Fruit fly (Drosophila melanogaster) whole organism, embryonic: ENCODE measurements around the gene CG7519.
A peak's percentile ranks its signal among the peaks of the same experiment; 100 is the strongest.

Source experiments
- Bgb ChIP-seq: fragments of 200-800 bp; sonication (Bioruptor generic); IDR thresholded peaks from 2 replicates; pipeline ENCODE4 v1.3.6; 2022; ENCODE audit warnings: missing biosample characterization, missing genetic modification characterization; ENCODE audit not compliant: partially characterized antibody
- CG10274 ChIP-seq: fragments of 200-800 bp; sonication (Bioruptor generic); optimal IDR thresholded peaks from 3 replicates; lab custom pipeline; 2017; ENCODE audit warnings: missing biosample characterization, mild to moderate bottlenecking, missing genetic modification characterization
- CG10431 ChIP-seq: fragments of 200-800 bp; sonication (Bioruptor generic); optimal IDR thresholded peaks from 3 replicates; lab custom pipeline; 2018; ENCODE audit warnings: missing biosample characterization, mild to moderate bottlenecking, missing genetic modification characterization
- CG10543 ChIP-seq: fragments of 200-800 bp; sonication (Bioruptor generic); optimal IDR thresholded peaks from 3 replicates; lab custom pipeline; 2017; ENCODE audit warnings: missing biosample characterization, mild to moderate bottlenecking, missing genetic modification characterization, moderate library complexity
- CG14710 ChIP-seq: fragments of 200-800 bp; sonication (Bioruptor generic); optimal IDR thresholded peaks from 3 replicates; lab custom pipeline; 2019; ENCODE audit warnings: missing biosample characterization, mild to moderate bottlenecking, missing genetic modification characterization, moderate library complexity
- CG17802 ChIP-seq: fragments of 200-800 bp; sonication (Bioruptor generic); optimal IDR thresholded peaks from 2 replicates; lab custom pipeline; 2018; ENCODE audit warnings: missing biosample characterization, mild to moderate bottlenecking, missing genetic modification characterization, moderate library complexity
- CG18599 ChIP-seq: fragments of 200-800 bp; sonication (Bioruptor generic); optimal IDR thresholded peaks from 3 replicates; lab custom pipeline; 2017; ENCODE audit warnings: missing biosample characterization, missing genetic modification characterization, mild to moderate bottlenecking, moderate library complexity, missing genetic modification reagents
- CG18764 ChIP-seq: fragments of 200-800 bp; sonication (Bioruptor generic); optimal IDR thresholded peaks from 3 replicates; lab custom pipeline; 2016; ENCODE audit warnings: missing biosample characterization, missing genetic modification characterization
- CG2678 ChIP-seq: fragments of 200-800 bp; sonication (Bioruptor generic); optimal IDR thresholded peaks from 3 replicates; lab custom pipeline; 2019; ENCODE audit warnings: missing biosample characterization, mild to moderate bottlenecking, missing genetic modification characterization, moderate library complexity
- CG2712 ChIP-seq: fragments of 200-800 bp; optimal IDR thresholded peaks from 3 replicates; lab custom pipeline; 2019; ENCODE audit warnings: missing biosample characterization, mild to moderate bottlenecking, missing genetic modification characterization, moderate library complexity
- CG31224 ChIP-seq: fragments of 200-800 bp; sonication (Bioruptor generic); IDR thresholded peaks from 2 replicates; pipeline ENCODE4 v1.3.6; 2022; ENCODE audit warnings: missing biosample characterization, missing genetic modification characterization
- CG31441 ChIP-seq: fragments of 200-800 bp; sonication (Bioruptor generic); IDR thresholded peaks from 2 replicates; pipeline ENCODE4 v1.3.6; 2022; ENCODE audit warnings: missing biosample characterization, missing genetic modification characterization
- CG34376 ChIP-seq: fragments of 200-800 bp; sonication (Bioruptor generic); optimal IDR thresholded peaks from 2 replicates; lab custom pipeline; 2018; ENCODE audit warnings: missing biosample characterization, mild to moderate bottlenecking, missing genetic modification characterization
- CG4328 ChIP-seq: fragments of 200-800 bp; sonication (Bioruptor generic); optimal IDR thresholded peaks from 3 replicates; lab custom pipeline; 2017; ENCODE audit warnings: missing biosample characterization, missing genetic modification reagents, missing genetic modification characterization
- CG5180 ChIP-seq: fragments of 200-800 bp; sonication (Bioruptor generic); optimal IDR thresholded peaks from 3 replicates; lab custom pipeline; 2017; ENCODE audit warnings: missing biosample characterization, missing genetic modification characterization, mild to moderate bottlenecking, moderate library complexity, missing genetic modification reagents
- CG6254 ChIP-seq: fragments of 200-800 bp; sonication (Bioruptor generic); optimal IDR thresholded peaks from 3 replicates; lab custom pipeline; 2017; ENCODE audit warnings: mild to moderate bottlenecking, missing biosample characterization, missing genetic modification reagents, missing genetic modification characterization
- CG6689 ChIP-seq: fragments of 200-800 bp; sonication (Bioruptor generic); IDR thresholded peaks from 2 replicates; pipeline ENCODE4 v1.3.6; 2022; ENCODE audit warnings: missing biosample characterization, missing genetic modification characterization
- CG7271 ChIP-seq: fragments of 200-800 bp; sonication (Bioruptor generic); optimal IDR thresholded peaks from 2 replicates; lab custom pipeline; 2018; ENCODE audit warnings: missing biosample characterization, mild to moderate bottlenecking, missing genetic modification characterization, moderate library complexity
- CG7372 ChIP-seq: fragments of 200-800 bp; sonication (Bioruptor generic); IDR thresholded peaks from 2 replicates; pipeline ENCODE4 v1.3.6; 2022; ENCODE audit warnings: missing biosample characterization, missing genetic modification characterization
- CG7745 ChIP-seq: fragments of 200-800 bp; sonication (Bioruptor generic); optimal IDR thresholded peaks from 2 replicates; lab custom pipeline; 2018; ENCODE audit warnings: missing biosample characterization, mild to moderate bottlenecking, missing genetic modification characterization, moderate library complexity
- CG9932 ChIP-seq: fragments of 200-800 bp; sonication (Bioruptor generic); IDR thresholded peaks from 2 replicates; pipeline ENCODE4 v1.3.6; 2022; ENCODE audit warnings: missing biosample characterization, missing genetic modification characterization
- Dbx ChIP-seq: fragments of 200-800 bp; sonication (Bioruptor generic); IDR thresholded peaks from 3 replicates; pipeline ENCODE4 v1.3.6; 2022; ENCODE audit warnings: missing biosample characterization, missing genetic modification characterization
- Dek ChIP-seq: fragments of 200-800 bp; sonication (Bioruptor generic); optimal IDR thresholded peaks from 3 replicates; lab custom pipeline; 2019; ENCODE audit warnings: missing biosample characterization, mild to moderate bottlenecking, missing genetic modification characterization, moderate library complexity
- Fer3 ChIP-seq: fragments of 200-800 bp; sonication (Bioruptor generic); optimal IDR thresholded peaks from 2 replicates; lab custom pipeline; 2018; ENCODE audit warnings: missing biosample characterization, mild to moderate bottlenecking, missing genetic modification characterization, moderate library complexity
- Gsc ChIP-seq: fragments of 200-800 bp; sonication (Bioruptor generic); IDR thresholded peaks from 2 replicates; pipeline ENCODE4 v1.3.6; 2022; ENCODE audit warnings: missing biosample characterization, missing genetic modification characterization
- Gug ChIP-seq: fragments of 200-800 bp; sonication (Bioruptor generic); IDR thresholded peaks from 4 replicates; pipeline ENCODE4 v1.3.6; 2022; ENCODE audit warnings: missing biosample characterization, missing genetic modification characterization
- Hmr ChIP-seq: fragments of 200-800 bp; sonication (Bioruptor generic); optimal IDR thresholded peaks from 3 replicates; lab custom pipeline; 2017; ENCODE audit warnings: mild to moderate bottlenecking, missing biosample characterization, missing genetic modification reagents, missing genetic modification characterization
- Hr39 ChIP-seq: fragments of >200 bp; optimal IDR thresholded peaks from 2 replicates; lab custom pipeline; 2017
- Hr78 ChIP-seq, 2 experiments: fragments of 200-800 bp in 1 of 2; fragments of >200 bp in 1 of 2; sonication (Bioruptor generic) in 1 of 2; optimal IDR thresholded peaks; 2 replicates each; lab custom pipeline; 2017 to 2019; ENCODE audit warnings: missing biosample characterization in 2 of 2, missing genetic modification characterization in 2 of 2, mild to moderate bottlenecking in 1 of 2, moderate library complexity in 1 of 2
- MBD-R2 ChIP-seq: fragments of 200-800 bp; sonication (Bioruptor generic); IDR thresholded peaks from 2 replicates; pipeline ENCODE4 v1.3.6; 2022; ENCODE audit warnings: missing biosample characterization, missing genetic modification characterization
- Oli ChIP-seq: fragments of 200-800 bp; sonication (Bioruptor generic); optimal IDR thresholded peaks from 2 replicates; lab custom pipeline; 2018; ENCODE audit warnings: missing biosample characterization, mild to moderate bottlenecking, missing genetic modification characterization, moderate library complexity
- Pdp1 ChIP-seq, 2 experiments: fragments of 200-800 bp; sonication (Bioruptor generic); optimal IDR thresholded peaks; 3 replicates each; lab custom pipeline; 2016; ENCODE audit warnings: missing biosample characterization in 2 of 2, missing genetic modification characterization in 2 of 2, mild to moderate bottlenecking in 1 of 2, moderate library complexity in 1 of 2
- chif ChIP-seq, 2 experiments: fragments of 200-800 bp; sonication (Bioruptor generic); optimal IDR thresholded peaks; 3 replicates each; lab custom pipeline; 2016; ENCODE audit warnings: missing biosample characterization in 2 of 2, missing genetic modification characterization in 2 of 2
- chinmo ChIP-seq: fragments of 200-800 bp; sonication (Bioruptor generic); IDR thresholded peaks from 4 replicates; pipeline ENCODE4 v1.3.6; 2022; ENCODE audit warnings: missing biosample characterization, missing genetic modification characterization; ENCODE audit not compliant: partially characterized antibody
- dan ChIP-seq: fragments of 200-800 bp; sonication (Bioruptor generic); IDR thresholded peaks from 2 replicates; pipeline ENCODE4 v1.3.6; 2022; ENCODE audit warnings: missing biosample characterization, missing genetic modification characterization
- dm ChIP-seq: fragments of 200-800 bp; sonication (Bioruptor generic); optimal IDR thresholded peaks from 3 replicates; lab custom pipeline; 2016; ENCODE audit warnings: missing biosample characterization, missing genetic modification characterization
- ems ChIP-seq: fragments of 200-800 bp; sonication (Bioruptor generic); optimal IDR thresholded peaks from 3 replicates; lab custom pipeline; 2016; ENCODE audit warnings: missing biosample characterization, missing genetic modification characterization
- fd64A ChIP-seq: fragments of 200-800 bp; sonication (Bioruptor generic); optimal IDR thresholded peaks from 3 replicates; lab custom pipeline; 2018; ENCODE audit warnings: missing biosample characterization, mild to moderate bottlenecking, missing genetic modification characterization
- ftz-f1 ChIP-seq: fragments of 200-800 bp; sonication (Bioruptor generic); optimal IDR thresholded peaks from 2 replicates; lab custom pipeline; 2016; ENCODE audit warnings: missing biosample characterization, missing genetic modification characterization
- gro ChIP-seq: fragments of 200-800 bp; sonication (Bioruptor generic); optimal IDR thresholded peaks from 2 replicates; lab custom pipeline; 2016; ENCODE audit warnings: missing biosample characterization, missing genetic modification characterization
- jing ChIP-seq: fragments of 200-800 bp; sonication (Bioruptor generic); optimal IDR thresholded peaks from 2 replicates; lab custom pipeline; 2018; ENCODE audit warnings: missing biosample characterization, mild to moderate bottlenecking, missing genetic modification characterization
- lilli ChIP-seq: fragments of 200-800 bp; sonication (Bioruptor generic); optimal IDR thresholded peaks from 3 replicates; lab custom pipeline; 2016; ENCODE audit warnings: missing biosample characterization, missing genetic modification characterization
- nerfin-2 ChIP-seq: fragments of 200-800 bp; sonication (Bioruptor generic); IDR thresholded peaks from 2 replicates; pipeline ENCODE4 v1.3.6; 2022; ENCODE audit warnings: missing biosample characterization, missing genetic modification characterization; ENCODE audit not compliant: partially characterized antibody
- pho ChIP-seq: fragments of 200-800 bp; sonication (Bioruptor generic); optimal IDR thresholded peaks from 2 replicates; lab custom pipeline; 2016; ENCODE audit warnings: missing biosample characterization, missing genetic modification characterization
- phol ChIP-seq: fragments of 200-800 bp; sonication (Bioruptor generic); optimal IDR thresholded peaks from 3 replicates; lab custom pipeline; 2018; ENCODE audit warnings: missing biosample characterization, mild to moderate bottlenecking, missing genetic modification characterization, moderate library complexity
- rib ChIP-seq: fragments of 200-800 bp; sonication (Bioruptor generic); IDR thresholded peaks from 2 replicates; pipeline ENCODE4 v1.3.6; 2022; ENCODE audit warnings: missing biosample characterization, missing genetic modification characterization
- scrt ChIP-seq: fragments of 200-800 bp; sonication (Bioruptor generic); optimal IDR thresholded peaks from 2 replicates; lab custom pipeline; 2018; ENCODE audit warnings: missing biosample characterization, mild to moderate bottlenecking, missing genetic modification characterization, moderate library complexity
- ssp ChIP-seq: fragments of 200-800 bp; sonication (Bioruptor generic); IDR thresholded peaks from 2 replicates; pipeline ENCODE4 v1.3.6; 2022; ENCODE audit warnings: missing biosample characterization, missing genetic modification characterization
- unpg ChIP-seq: fragments of 200-800 bp; sonication (Bioruptor generic); optimal IDR thresholded peaks from 3 replicates; lab custom pipeline; 2018; ENCODE audit warnings: missing biosample characterization, mild to moderate bottlenecking, missing genetic modification characterization, moderate library complexity
- usp ChIP-seq: fragments of >200 bp; optimal IDR thresholded peaks from 2 replicates; lab custom pipeline; 2017; ENCODE audit warnings: missing biosample characterization, missing genetic modification characterization
- wdn ChIP-seq: fragments of 200-800 bp; sonication (Bioruptor generic); IDR thresholded peaks from 2 replicates; pipeline ENCODE4 v1.3.6; 2022; ENCODE audit warnings: missing biosample characterization, missing genetic modification characterization

CG7519 gene

DNA sequence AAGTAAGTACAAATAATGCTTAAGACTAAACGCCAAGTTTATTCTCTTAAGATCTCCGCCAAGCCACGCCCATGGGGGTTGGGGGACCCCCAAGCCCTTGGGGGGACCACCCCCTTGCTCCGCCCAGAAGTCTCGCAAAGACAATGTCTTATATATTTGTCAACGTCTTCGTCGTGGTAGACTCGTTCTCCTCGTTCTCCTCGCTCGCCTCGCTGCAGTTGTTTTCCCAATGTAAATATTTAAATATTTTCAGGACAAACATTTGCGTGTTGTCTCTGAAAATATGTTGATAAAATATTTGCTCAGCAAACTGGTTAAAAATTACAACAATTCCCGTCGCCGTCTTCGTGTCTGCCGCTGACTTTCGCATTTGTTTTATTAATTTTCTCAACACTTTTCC lies 28.6 kb upstream of the CG7519 start (continued):
- peak; percentile 91 for TF ChIP-seq CG7745 (tag; lab: Kevin White, UChicago)
- TF ChIP-seq unpg (GFP tag; lab: Kevin White, UChicago) = peak; percentile 76
- TF ChIP-seq CG34376 = no peak
- TF ChIP-seq CG31224 (GFP tag; lab: Robert Waterston, UW) = no peak
- TF ChIP-seq gro (GFP tag; lab: Kevin White, UChicago) = no peak
- no peak for TF ChIP-seq CG4328 (GFP tag; lab: Kevin White, UChicago)
- no peak for TF ChIP-seq MBD-R2
- peak; percentile 88 for TF ChIP-seq CG31441 (GFP tag; lab: Robert Waterston, UW)
- TF ChIP-seq Pdp1 (GFP tag; optimal IDR thresholded peaks at IDR 0.05; lab: Kevin White, UChicago) = peak in 1 of 2 experiments; percentile 54
- TF ChIP-seq CG10543 = no peak
- TF ChIP-seq CG18599 = peak; percentile 55
- peak; percentile 0 for TF ChIP-seq lilli (GFP tag; lab: Kevin White, UChicago)
- TF ChIP-seq CG2678 (tag; lab: Kevin White, UChicago) = peak; percentile 68
- TF ChIP-seq ems (GFP tag; lab: Kevin White, UChicago) = peak; percentile 28
- TF ChIP-seq fd64A (GFP tag; lab: Kevin White, UChicago) = peak; percentile 91
- TF ChIP-seq CG10431 = peak; percentile 43
- TF ChIP-seq pho = no peak
- peak; percentile 92 for TF ChIP-seq CG14710
- TF ChIP-seq CG5180 (GFP tag; lab: Kevin White, UChicago) = peak; percentile 27
- TF ChIP-seq chif (GFP tag; optimal IDR thresholded peaks at IDR 0.05; lab: Kevin White, UChicago) = peak; percentile 54 to 62
- no peak for TF ChIP-seq Gsc (GFP tag; lab: Robert Waterston, UW)
- no peak for TF ChIP-seq ssp (GFP tag; lab: Robert Waterston, UW)
- TF ChIP-seq phol (tag; lab: Kevin White, UChicago) = peak; percentile 66
- TF ChIP-seq jing (GFP tag; lab: Kevin White, UChicago) = no peak
- no peak for TF ChIP-seq Hr39
- TF ChIP-seq dan (GFP tag; lab: Robert Waterston, UW) = no peak
- peak; percentile 57 for TF ChIP-seq CG6689
- TF ChIP-seq Dbx (GFP tag; lab: Robert Waterston, UW) = no peak
- TF ChIP-seq usp (GFP tag; lab: Kevin White, UChicago) = no peak
- TF ChIP-seq Oli (tag; lab: Kevin White, UChicago) = peak; percentile 59
- peak; percentile 81 for TF ChIP-seq CG6254
- peak; percentile 33 for TF ChIP-seq scrt (GFP tag; lab: Kevin White, UChicago)
- no peak for TF ChIP-seq Bgb (GFP tag; lab: Robert Waterston, UW)
- TF ChIP-seq CG7372 = peak; percentile 32; the same call in 1 of the 2 replicates
- no peak for TF ChIP-seq ftz-f1
- TF ChIP-seq Gug (GFP tag; lab: Robert Waterston, UW) = no peak
- TF ChIP-seq wdn (GFP tag; lab: Robert Waterston, UW) = no peak
- TF ChIP-seq nerfin-2 (GFP tag; lab: Robert Waterston, UW) = no peak
- TF ChIP-seq CG17802 (tag; lab: Kevin White, UChicago) = peak; percentile 66
- TF ChIP-seq CG9932 (GFP tag; lab: Robert Waterston, UW) = no peak
- peak; percentile 91 for TF ChIP-seq CG2712 (tag; lab: Kevin White, UChicago)
- TF ChIP-seq Hmr (GFP tag; lab: Kevin White, UChicago) = peak; percentile 12
- TF ChIP-seq CG7271 (tag; lab: Kevin White, UChicago) = peak; percentile 97
- TF ChIP-seq Hr78 (GFP tag; optimal IDR thresholded peaks at IDR 0.05; lab: Kevin White, UChicago) = peak in 1 of 2 experiments; percentile 61
- TF ChIP-seq CG10274 (GFP tag; lab: Kevin White, UChicago) = peak; percentile 28
- no peak for TF ChIP-seq rib (GFP tag; lab: Robert Waterston, UW)
- peak; percentile 34 for TF ChIP-seq CG18764
- TF ChIP-seq Dek = no peak
- TF ChIP-seq dm = peak; percentile 4
- no peak for TF ChIP-seq chinmo (GFP tag; lab: Robert Waterston, UW)
- no peak for TF ChIP-seq Fer3
